Fruit fly (Drosophila melanogaster) S2 (cell line): ENCODE results near the gene CG13920.
A peak's percentile ranks its signal among the peaks of the same experiment; 100 is the strongest.

ENCODE experiments used
- CG8478 ChIP-seq: fragments of >200 bp; optimal IDR thresholded peaks from 2 replicates; lab custom pipeline; 2018
- CTCF ChIP-seq, 2 experiments: fragments of >200 bp; optimal IDR thresholded peaks; 2 replicates each; lab custom pipeline; 2018

- TF ChIP-seq CG8478 (lab: Kevin White, UChicago) (no peak), CTCF (optimal IDR thresholded peaks at IDR 0.05; lab: Kevin White, UChicago) (peak in 1 of 2 experiments; percentile 22)
Measured at dm6 chr3L:1652700-1653200, 4.0 kb downstream of the CG13920 start, which contains the start of the genes CG7970 and Vta1.
